Fruit fly (Drosophila melanogaster): ENCODE data around the gene CG17187.
A peak's percentile ranks its signal among the peaks of the same experiment; 100 is the strongest.

The CG17187 gene

DNA sequence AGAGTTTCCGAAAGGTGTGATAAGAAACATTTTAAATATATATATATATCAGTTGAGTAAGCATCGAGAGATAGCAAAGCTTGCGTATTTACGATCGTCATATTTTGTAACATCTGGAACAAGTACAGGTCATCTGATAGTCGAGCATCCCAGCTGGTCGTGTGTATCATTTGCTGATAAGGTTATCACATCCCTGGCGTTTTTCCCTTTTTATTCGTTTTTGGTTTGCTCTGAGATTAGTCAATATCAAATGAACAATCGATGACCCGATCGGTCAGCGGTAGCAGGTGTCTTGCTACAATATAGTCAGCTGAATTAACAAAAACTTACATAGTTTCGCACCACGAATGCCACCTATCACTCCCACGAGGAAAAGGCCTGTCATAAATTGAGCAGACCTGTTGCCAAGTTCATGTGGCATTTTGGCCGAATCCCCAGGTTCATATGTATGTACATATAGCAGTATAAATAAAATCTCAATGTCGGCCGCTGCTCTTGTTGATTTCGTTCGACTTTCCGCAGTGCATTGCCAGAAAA, 30.7 kb downstream of the CG17187 start:
- TF ChIP-seq CrebA (GFP tag; optimal IDR thresholded peaks at IDR 0.05; ENCODE audit: borderline replicate concordance) (no peak), foxo (GFP tag; optimal IDR thresholded peaks at IDR 0.05) (peak; percentile 39 to 81), ey (GFP tag; optimal IDR thresholded peaks at IDR 0.05) (peak; percentile 69), pan (optimal IDR thresholded peaks at IDR 0.05) (peak; percentile 61), N (GFP tag; optimal IDR thresholded peaks at IDR 0.05) (no peak), sv (GFP tag; optimal IDR thresholded peaks at IDR 0.05) (peak; percentile 39), Jra (GFP tag; optimal IDR thresholded peaks at IDR 0.05) (no peak), psq (GFP tag; optimal IDR thresholded peaks at IDR 0.05) (peak; percentile 74), dl (GFP tag; optimal IDR thresholded peaks at IDR 0.05; ENCODE audit: insufficient read depth in 1 of 2, partially characterized antibody in 2 of 2) (no peak), Rel (GFP tag; optimal IDR thresholded peaks at IDR 0.05) (peak; percentile 77), Rel (tag; optimal IDR thresholded peaks at IDR 0.05) (peak; percentile 42), dmrt93B (GFP tag; optimal IDR thresholded peaks at IDR 0.05) (peak; percentile 32), Hnf4 (GFP tag; optimal IDR thresholded peaks at IDR 0.05) (peak; percentile 50), CG32264 (GFP tag; optimal IDR thresholded peaks at IDR 0.05) (peak; percentile 55), tai (GFP tag; optimal IDR thresholded peaks at IDR 0.05) (no peak), usp (GFP tag; optimal IDR thresholded peaks at IDR 0.05) (no peak), OdsH (GFP tag; optimal IDR thresholded peaks at IDR 0.05) (peak; percentile 85), Dif (GFP tag; optimal IDR thresholded peaks at IDR 0.05; ENCODE audit: partially characterized antibody) (no peak), brk (GFP tag; optimal IDR thresholded peaks at IDR 0.05) (peak; percentile 86), woc (GFP tag; optimal IDR thresholded peaks at IDR 0.05) (peak; percentile 53), Hr83 (GFP tag; optimal IDR thresholded peaks at IDR 0.05; ENCODE audit: poor library complexity, severe bottlenecking) (no peak), h (GFP tag; optimal IDR thresholded peaks at IDR 0.05) (peak; percentile 85), rgr (GFP tag; optimal IDR thresholded peaks at IDR 0.05) (peak; percentile 86), HLH106 (tag; optimal IDR thresholded peaks at IDR 0.05) (peak; percentile 65), br (GFP tag; optimal IDR thresholded peaks at IDR 0.05) (peak; percentile 56), Sp1 (GFP tag; optimal IDR thresholded peaks at IDR 0.05) (peak; percentile 74), fru (GFP tag; optimal IDR thresholded peaks at IDR 0.05) (peak; percentile 76), sage (GFP tag; optimal IDR thresholded peaks at IDR 0.05) (peak; percentile 80)

- TF ChIP-seq Hr83 (GFP tag; optimal IDR thresholded peaks at IDR 0.05; ENCODE audit: poor library complexity, severe bottlenecking) (peak; percentile 21), dl (GFP tag; optimal IDR thresholded peaks at IDR 0.05; ENCODE audit: insufficient read depth in 1 of 2, partially characterized antibody in 2 of 2) (peak; percentile 48 to 81), Dif (GFP tag; optimal IDR thresholded peaks at IDR 0.05; ENCODE audit: partially characterized antibody) (peak; percentile 83), ey (GFP tag; optimal IDR thresholded peaks at IDR 0.05) (no peak)
These were observed 31.4 kb downstream of the CG17187 start for dm6 chr3R:11200042-11200884.

DNA sequence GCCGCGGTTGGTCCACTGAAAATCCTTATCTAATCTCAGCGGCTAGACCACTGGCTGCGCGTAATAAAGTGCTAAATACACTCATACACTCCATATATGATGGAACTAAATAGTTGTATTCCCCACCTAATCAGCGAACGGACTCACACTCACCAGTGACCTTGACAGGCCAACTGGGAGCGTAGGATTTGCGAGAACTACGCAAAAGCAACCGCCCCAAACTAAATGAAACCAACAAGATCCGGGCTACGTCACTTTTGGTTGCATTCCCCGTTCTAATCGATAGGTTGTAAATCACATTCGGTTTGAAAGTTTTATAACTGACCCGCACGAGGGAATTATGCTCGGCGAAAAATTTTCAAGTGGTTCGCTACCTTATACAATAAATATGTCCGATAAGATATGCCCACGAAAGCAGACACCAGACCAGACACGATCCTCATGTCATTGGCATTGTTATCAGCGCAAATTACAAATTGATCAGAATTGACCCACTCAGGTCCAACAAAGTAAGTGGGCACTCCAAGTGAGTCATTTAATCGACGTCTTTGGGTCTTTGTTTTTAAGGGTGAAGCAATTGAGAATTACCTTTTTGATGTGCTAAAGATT, 32.3 kb downstream of the CG17187 start:
- no peak for TF ChIP-seq CrebA (GFP tag; optimal IDR thresholded peaks at IDR 0.05; ENCODE audit: borderline replicate concordance)
- no peak for TF ChIP-seq Rel (GFP tag; optimal IDR thresholded peaks at IDR 0.05)
- peak; percentile 47 for TF ChIP-seq Rel (tag; optimal IDR thresholded peaks at IDR 0.05)
- TF ChIP-seq h (GFP tag; optimal IDR thresholded peaks at IDR 0.05) = peak; percentile 36
- no peak for TF ChIP-seq Abd-B (GFP tag; optimal IDR thresholded peaks at IDR 0.05)

DNA sequence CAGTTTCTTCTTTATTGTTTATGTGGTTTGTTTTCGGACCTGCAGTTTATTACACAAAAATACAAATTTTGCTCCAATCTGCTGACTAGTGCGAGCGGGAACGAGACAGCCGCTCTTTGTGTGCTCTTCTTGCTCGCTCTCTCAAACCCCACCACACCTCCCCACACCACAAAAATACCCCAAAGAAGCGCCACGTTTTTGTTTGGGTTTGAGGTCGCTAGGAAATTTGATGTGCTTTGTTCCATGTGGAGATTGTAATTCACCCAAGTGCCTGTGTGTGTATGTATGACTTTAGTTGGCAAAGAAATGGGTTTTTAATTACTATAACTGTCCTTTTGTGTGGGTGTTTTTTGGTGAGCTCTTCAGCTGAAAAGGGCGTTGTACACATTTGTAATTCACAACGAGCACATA, 33.6 kb downstream of the CG17187 start:
- TF ChIP-seq N (GFP tag; optimal IDR thresholded peaks at IDR 0.05) (no peak), h (GFP tag; optimal IDR thresholded peaks at IDR 0.05) (peak; percentile 29), Hr78 (GFP tag; optimal IDR thresholded peaks at IDR 0.05) (no peak), Vsx2 (GFP tag; optimal IDR thresholded peaks at IDR 0.05; ENCODE audit: partially characterized antibody) (peak; percentile 8), Sp1 (GFP tag; optimal IDR thresholded peaks at IDR 0.05) (no peak), fru (GFP tag; optimal IDR thresholded peaks at IDR 0.05) (no peak), Hnf4 (GFP tag; optimal IDR thresholded peaks at IDR 0.05) (peak; percentile 5), OdsH (GFP tag; optimal IDR thresholded peaks at IDR 0.05) (no peak), CG9705 (GFP tag; optimal IDR thresholded peaks at IDR 0.05) (no peak), brk (GFP tag; optimal IDR thresholded peaks at IDR 0.05) (no peak), pan (optimal IDR thresholded peaks at IDR 0.05) (no peak), Jra (GFP tag; optimal IDR thresholded peaks at IDR 0.05) (no peak), jim (GFP tag; optimal IDR thresholded peaks at IDR 0.05) (no peak), GATAd (GFP tag; optimal IDR thresholded peaks at IDR 0.05) (no peak), Rel (GFP tag; optimal IDR thresholded peaks at IDR 0.05) (no peak), Rel (tag; optimal IDR thresholded peaks at IDR 0.05) (peak; percentile 75), ey (GFP tag; optimal IDR thresholded peaks at IDR 0.05) (no peak), Dif (GFP tag; optimal IDR thresholded peaks at IDR 0.05; ENCODE audit: partially characterized antibody) (peak; percentile 19), Hr83 (GFP tag; optimal IDR thresholded peaks at IDR 0.05; ENCODE audit: poor library complexity, severe bottlenecking) (no peak), Abd-B (GFP tag; optimal IDR thresholded peaks at IDR 0.05) (no peak), dsf (GFP tag; optimal IDR thresholded peaks at IDR 0.05; ENCODE audit: borderline replicate concordance) (no peak), dmrt93B (GFP tag; optimal IDR thresholded peaks at IDR 0.05) (no peak), tai (GFP tag; optimal IDR thresholded peaks at IDR 0.05) (no peak), sv (GFP tag; optimal IDR thresholded peaks at IDR 0.05) (no peak), foxo (GFP tag; optimal IDR thresholded peaks at IDR 0.05) (peak in 1 of 2 experiments; percentile 9), psq (GFP tag; optimal IDR thresholded peaks at IDR 0.05) (peak; percentile 48), Dfd (GFP tag; optimal IDR thresholded peaks at IDR 0.05) (no peak), HLH106 (tag; optimal IDR thresholded peaks at IDR 0.05) (peak; percentile 21), CrebA (GFP tag; optimal IDR thresholded peaks at IDR 0.05; ENCODE audit: borderline replicate concordance) (peak; percentile 84), sage (GFP tag; optimal IDR thresholded peaks at IDR 0.05) (no peak)
